Fruit fly (Drosophila melanogaster) whole organism, embryonic: ENCODE measurements around the gene CG32625.

Experiments
- Abd-B ChIP-seq: fragments of 200-800 bp; sonication (Bioruptor generic); optimal IDR thresholded peaks from 2 replicates; lab custom pipeline; 2018; ENCODE audit warnings: missing biosample characterization, mild to moderate bottlenecking, missing genetic modification characterization, moderate library complexity
- Atf-2 ChIP-seq: fragments of 200-800 bp; sonication (Bioruptor generic); optimal IDR thresholded peaks from 2 replicates; lab custom pipeline; 2016; ENCODE audit warnings: missing biosample characterization, missing genetic modification characterization
- CG12219 ChIP-seq: fragments of 200-800 bp; sonication (Bioruptor generic); optimal IDR thresholded peaks from 3 replicates; lab custom pipeline; 2018; ENCODE audit warnings: missing biosample characterization, mild to moderate bottlenecking, missing genetic modification characterization
- CG15601 ChIP-seq: fragments of 200-800 bp; sonication (Bioruptor generic); optimal IDR thresholded peaks from 3 replicates; lab custom pipeline; 2019; ENCODE audit warnings: missing biosample characterization, mild to moderate bottlenecking, missing genetic modification characterization, moderate library complexity
- CG16815 ChIP-seq: fragments of 200-800 bp; sonication (Bioruptor generic); optimal IDR thresholded peaks from 3 replicates; lab custom pipeline; 2017; ENCODE audit warnings: missing biosample characterization, mild to moderate bottlenecking, missing genetic modification characterization
- CG16863 ChIP-seq: fragments of 200-800 bp; sonication (Bioruptor generic); optimal IDR thresholded peaks from 3 replicates; lab custom pipeline; 2016; ENCODE audit warnings: missing biosample characterization, missing genetic modification characterization
- CG17385 ChIP-seq: fragments of 200-800 bp; sonication (Bioruptor generic); optimal IDR thresholded peaks from 3 replicates; lab custom pipeline; 2018; ENCODE audit warnings: missing biosample characterization, mild to moderate bottlenecking, missing genetic modification characterization
- CG17912 ChIP-seq: fragments of 200-800 bp; sonication (Bioruptor generic); optimal IDR thresholded peaks from 2 replicates; lab custom pipeline; 2018; ENCODE audit warnings: missing biosample characterization, mild to moderate bottlenecking, missing genetic modification characterization
- CG18476 ChIP-seq: fragments of 200-800 bp; sonication (Bioruptor generic); optimal IDR thresholded peaks from 2 replicates; lab custom pipeline; 2016; ENCODE audit warnings: missing biosample characterization, mild to moderate bottlenecking, missing genetic modification characterization
- CG18764 ChIP-seq: fragments of 200-800 bp; sonication (Bioruptor generic); optimal IDR thresholded peaks from 3 replicates; lab custom pipeline; 2016; ENCODE audit warnings: missing biosample characterization, missing genetic modification characterization
- CG3065 ChIP-seq: fragments of 200-800 bp; sonication (Bioruptor generic); optimal IDR thresholded peaks from 2 replicates; lab custom pipeline; 2016; ENCODE audit warnings: missing biosample characterization, missing genetic modification characterization
- CG32772 ChIP-seq: fragments of 200-800 bp; sonication (Bioruptor generic); IDR thresholded peaks from 2 replicates; pipeline ENCODE4 v1.3.6; 2022; ENCODE audit warnings: missing biosample characterization, missing genetic modification characterization
- CG4328 ChIP-seq: fragments of 200-800 bp; sonication (Bioruptor generic); optimal IDR thresholded peaks from 3 replicates; lab custom pipeline; 2017; ENCODE audit warnings: missing biosample characterization, missing genetic modification reagents, missing genetic modification characterization
- CG4617 ChIP-seq: fragments of 200-800 bp; sonication (Bioruptor generic); optimal IDR thresholded peaks from 3 replicates; lab custom pipeline; 2016; ENCODE audit warnings: missing biosample characterization, missing genetic modification characterization, borderline replicate concordance
- CG4820 ChIP-seq: fragments of 200-800 bp; sonication (Bioruptor generic); optimal IDR thresholded peaks from 3 replicates; lab custom pipeline; 2016; ENCODE audit warnings: missing biosample characterization, missing genetic modification characterization
- CG6654 ChIP-seq: fragments of 200-800 bp; sonication (Bioruptor generic); optimal IDR thresholded peaks from 2 replicates; lab custom pipeline; 2017; ENCODE audit warnings: missing biosample characterization, mild to moderate bottlenecking, missing genetic modification characterization
- CG7372 ChIP-seq: fragments of 200-800 bp; sonication (Bioruptor generic); IDR thresholded peaks from 2 replicates; pipeline ENCODE4 v1.3.6; 2022; ENCODE audit warnings: missing biosample characterization, missing genetic modification characterization
- CG7786 ChIP-seq: fragments of 200-800 bp; sonication (Bioruptor generic); optimal IDR thresholded peaks from 2 replicates; lab custom pipeline; 2016; ENCODE audit warnings: missing biosample characterization, missing genetic modification characterization
- CG7839 ChIP-seq: fragments of 200-800 bp; sonication (Bioruptor generic); optimal IDR thresholded peaks from 3 replicates; lab custom pipeline; 2018; ENCODE audit warnings: missing biosample characterization, mild to moderate bottlenecking, missing genetic modification characterization, moderate library complexity
- CG8281 ChIP-seq: fragments of 200-800 bp; sonication (Bioruptor generic); optimal IDR thresholded peaks from 2 replicates; lab custom pipeline; 2018; ENCODE audit warnings: missing biosample characterization, mild to moderate bottlenecking, missing genetic modification characterization, moderate library complexity
- Dip2 ChIP-seq: fragments of 200-800 bp; sonication (Bioruptor generic); IDR thresholded peaks from 2 replicates; pipeline ENCODE4 v1.3.6; 2022; ENCODE audit warnings: missing biosample characterization, missing genetic modification characterization
- HLHmδ ChIP-seq: fragments of 200-800 bp; sonication (Bioruptor generic); optimal IDR thresholded peaks from 2 replicates; lab custom pipeline; 2018; ENCODE audit warnings: missing biosample characterization, mild to moderate bottlenecking, missing genetic modification characterization, moderate library complexity
- Hmx ChIP-seq: fragments of 200-800 bp; sonication (Bioruptor generic); optimal IDR thresholded peaks from 2 replicates; lab custom pipeline; 2016; ENCODE audit warnings: missing biosample characterization, missing genetic modification characterization
- Jarid2 ChIP-seq: fragments of 200-800 bp; sonication (Bioruptor generic); optimal IDR thresholded peaks from 3 replicates; lab custom pipeline; 2017; ENCODE audit warnings: mild to moderate bottlenecking, missing biosample characterization, missing genetic modification reagents, missing genetic modification characterization
- Myb ChIP-seq: fragments of 200-800 bp; sonication (Bioruptor generic); optimal IDR thresholded peaks from 2 replicates; lab custom pipeline; 2016; ENCODE audit warnings: missing biosample characterization, missing genetic modification characterization
- Stat92E ChIP-seq, 3 experiments: fragments of >200 bp in 2 of 3; fragments of 200-800 bp in 1 of 3; sonication (Bioruptor generic) in 1 of 3; optimal IDR thresholded peaks; 2 replicates each; lab custom pipeline; 2017 to 2019; ENCODE audit warnings: missing biosample characterization in 3 of 3, missing genetic modification characterization in 3 of 3, mild to moderate bottlenecking in 1 of 3, moderate library complexity in 1 of 3
- Trl ChIP-seq, 3 experiments: fragments of >200 bp in 2 of 3; fragments of 200-800 bp in 1 of 3; sonication (Bioruptor generic) in 1 of 3; optimal IDR thresholded peaks; 2 replicates in 1 of 3; 3 replicates in 2 of 3; lab custom pipeline; 2016 to 2017; ENCODE audit warnings: missing biosample characterization in 1 of 3, missing genetic modification characterization in 1 of 3
- Xrp1 ChIP-seq: fragments of 200-800 bp; sonication (Bioruptor generic); IDR thresholded peaks from 2 replicates; pipeline ENCODE4 v1.3.6; 2022; ENCODE audit warnings: missing biosample characterization, missing genetic modification characterization
- az2 ChIP-seq: fragments of 200-800 bp; sonication (Bioruptor generic); optimal IDR thresholded peaks from 3 replicates; lab custom pipeline; 2016; ENCODE audit warnings: missing biosample characterization, missing genetic modification characterization
- bowl ChIP-seq: fragments of 200-800 bp; sonication (Bioruptor generic); IDR thresholded peaks from 2 replicates; pipeline ENCODE4 v1.3.6; 2022; ENCODE audit warnings: missing biosample characterization, missing genetic modification characterization
- br ChIP-seq: fragments of >200 bp; optimal IDR thresholded peaks from 2 replicates; lab custom pipeline; 2017
- chif ChIP-seq, 2 experiments: fragments of 200-800 bp; sonication (Bioruptor generic); optimal IDR thresholded peaks; 3 replicates each; lab custom pipeline; 2016; ENCODE audit warnings: missing biosample characterization in 2 of 2, missing genetic modification characterization in 2 of 2
- ci ChIP-seq: fragments of 200-800 bp; sonication (Bioruptor generic); IDR thresholded peaks from 3 replicates; pipeline ENCODE4 v1.3.6; 2022; ENCODE audit warnings: missing biosample characterization, missing genetic modification characterization
- dmrt99B ChIP-seq: fragments of 200-800 bp; sonication (Bioruptor generic); optimal IDR thresholded peaks from 2 replicates; lab custom pipeline; 2018; ENCODE audit warnings: missing biosample characterization, mild to moderate bottlenecking, missing genetic modification characterization, moderate library complexity
- dysf ChIP-seq: fragments of 200-800 bp; sonication (Bioruptor generic); IDR thresholded peaks from 3 replicates; pipeline ENCODE4 v1.3.6; 2022; ENCODE audit warnings: missing biosample characterization, missing genetic modification characterization
- esg ChIP-seq: fragments of 200-800 bp; sonication (Bioruptor generic); conservative IDR thresholded peaks from 2 replicates; pipeline ENCODE4 v1.3.6; 2022; ENCODE audit warnings: missing biosample characterization, missing genetic modification characterization
- ewg ChIP-seq: fragments of 200-800 bp; sonication (Bioruptor generic); optimal IDR thresholded peaks from 3 replicates; lab custom pipeline; 2017; ENCODE audit warnings: mild to moderate bottlenecking, missing biosample characterization, missing genetic modification reagents, missing genetic modification characterization
- fd3F ChIP-seq: fragments of 200-800 bp; sonication (Bioruptor generic); optimal IDR thresholded peaks from 2 replicates; lab custom pipeline; 2018; ENCODE audit warnings: missing biosample characterization, mild to moderate bottlenecking, missing genetic modification characterization, moderate library complexity
- her ChIP-seq: fragments of 200-800 bp; sonication (Bioruptor generic); optimal IDR thresholded peaks from 2 replicates; lab custom pipeline; 2016; ENCODE audit warnings: missing biosample characterization, missing genetic modification characterization
- jigr1 ChIP-seq: fragments of 200-800 bp; sonication (Bioruptor generic); IDR thresholded peaks from 3 replicates; pipeline ENCODE4 v1.3.6; 2022; ENCODE audit warnings: missing biosample characterization, missing genetic modification characterization
- onecut ChIP-seq: fragments of 200-800 bp; sonication (Bioruptor generic); IDR thresholded peaks from 2 replicates; pipeline ENCODE4 v1.3.6; 2022; ENCODE audit warnings: missing biosample characterization, missing genetic modification characterization
- peb ChIP-seq: fragments of 200-800 bp; sonication (Bioruptor generic); IDR thresholded peaks from 2 replicates; pipeline ENCODE4 v1.3.6; 2022; ENCODE audit warnings: missing biosample characterization, missing genetic modification characterization
- phol ChIP-seq: fragments of 200-800 bp; sonication (Bioruptor generic); optimal IDR thresholded peaks from 3 replicates; lab custom pipeline; 2018; ENCODE audit warnings: missing biosample characterization, mild to moderate bottlenecking, missing genetic modification characterization, moderate library complexity
- row ChIP-seq: fragments of 200-800 bp; sonication (Bioruptor generic); IDR thresholded peaks from 3 replicates; pipeline ENCODE4 v1.3.6; 2022; ENCODE audit warnings: missing biosample characterization, missing genetic modification characterization
- sc ChIP-seq, 3 experiments: fragments of >200 bp in 2 of 3; fragments of 200-800 bp in 1 of 3; sonication (Bioruptor generic) in 1 of 3; optimal IDR thresholded peaks; 2 replicates in 2 of 3; 3 replicates in 1 of 3; lab custom pipeline; 2017; ENCODE audit warnings: mild to moderate bottlenecking in 1 of 3, missing biosample characterization in 1 of 3, missing genetic modification characterization in 1 of 3, missing genetic modification reagents in 1 of 3
- so ChIP-seq: fragments of 200-800 bp; sonication (Bioruptor generic); IDR thresholded peaks from 3 replicates; pipeline ENCODE4 v1.3.6; 2022; ENCODE audit warnings: missing biosample characterization, missing genetic modification characterization
- ssp ChIP-seq: fragments of 200-800 bp; sonication (Bioruptor generic); IDR thresholded peaks from 2 replicates; pipeline ENCODE4 v1.3.6; 2022; ENCODE audit warnings: missing biosample characterization, missing genetic modification characterization
- tgo ChIP-seq: fragments of 200-800 bp; sonication (Bioruptor generic); IDR thresholded peaks from 3 replicates; pipeline ENCODE4 v1.3.6; 2022; ENCODE audit warnings: missing biosample characterization, missing genetic modification characterization
- tna ChIP-seq: fragments of 200-800 bp; sonication (Bioruptor generic); IDR thresholded peaks from 2 replicates; pipeline ENCODE4 v1.3.6; 2022; ENCODE audit warnings: missing biosample characterization, missing genetic modification characterization; ENCODE audit not compliant: partially characterized antibody
- zen ChIP-seq: fragments of 200-800 bp; sonication (Bioruptor generic); optimal IDR thresholded peaks from 3 replicates; lab custom pipeline; 2018; ENCODE audit warnings: missing biosample characterization, mild to moderate bottlenecking, missing genetic modification characterization, moderate library complexity
- zfh2 ChIP-seq: fragments of 200-800 bp; sonication (Bioruptor generic); optimal IDR thresholded peaks from 2 replicates; lab custom pipeline; 2016; ENCODE audit warnings: missing biosample characterization, missing genetic modification characterization

The CG32625 gene

dm6 chrX:13721934-13722333 lies 34.7 kb downstream of the CG32625 start, which contains the start of the genes Mrgn1 and mus101 (continued):
- TF ChIP-seq Stat92E (GFP tag; optimal IDR thresholded peaks at IDR 0.05; lab: Kevin White, UChicago) = no peak
- TF ChIP-seq CG3065 (GFP tag; lab: Kevin White, UChicago) = no peak
- no peak for TF ChIP-seq Atf-2 (GFP tag; lab: Kevin White, UChicago)
- no peak for TF ChIP-seq dmrt99B (tag; lab: Kevin White, UChicago)
- TF ChIP-seq Myb (GFP tag; lab: Kevin White, UChicago) = peak; percentile 23
- no peak for TF ChIP-seq peb (GFP tag; lab: Robert Waterston, UW)
- TF ChIP-seq esg = no peak
- no peak for TF ChIP-seq Hmx (GFP tag; lab: Kevin White, UChicago)
- no peak for TF ChIP-seq bowl (GFP tag; lab: Robert Waterston, UW)
- no peak for TF ChIP-seq her
- no peak for TF ChIP-seq CG7786
- no peak for TF ChIP-seq tna (GFP tag; lab: Robert Waterston, UW)
- no peak for TF ChIP-seq zfh2 (GFP tag; lab: Kevin White, UChicago)
- TF ChIP-seq br = no peak
- TF ChIP-seq so (GFP tag; lab: Robert Waterston, UW) = no peak
- no peak for TF ChIP-seq jigr1 (GFP tag; lab: Robert Waterston, UW)
- TF ChIP-seq CG18476 = no peak
- TF ChIP-seq CG4820 = no peak
- no peak for TF ChIP-seq ci (GFP tag; lab: Robert Waterston, UW)
- peak; percentile 10 for TF ChIP-seq zen (tag; lab: Kevin White, UChicago)
- TF ChIP-seq CG17912 (GFP tag; lab: Kevin White, UChicago) = no peak
- TF ChIP-seq row (GFP tag; lab: Robert Waterston, UW) = peak; percentile 40; the same call in 1 of the 3 replicates
- peak; percentile 62 for TF ChIP-seq CG4617 (GFP tag; lab: Kevin White, UChicago)
- no peak for TF ChIP-seq CG18764
- TF ChIP-seq CG8281 (tag; lab: Kevin White, UChicago) = no peak
- no peak for TF ChIP-seq ewg
- TF ChIP-seq dysf (GFP tag; lab: Robert Waterston, UW) = no peak
- TF ChIP-seq CG6654 (GFP tag; lab: Kevin White, UChicago) = no peak
- TF ChIP-seq chif (GFP tag; optimal IDR thresholded peaks at IDR 0.05; lab: Kevin White, UChicago) = no peak
- TF ChIP-seq phol (tag; lab: Kevin White, UChicago) = peak; percentile 38
- no peak for TF ChIP-seq onecut (GFP tag; lab: Robert Waterston, UW)
- TF ChIP-seq CG7839 (tag; lab: Kevin White, UChicago) = no peak
- no peak for TF ChIP-seq Xrp1 (GFP tag; lab: Robert Waterston, UW)
- no peak for TF ChIP-seq fd3F (GFP tag; lab: Kevin White, UChicago)
- TF ChIP-seq CG16863 (GFP tag; lab: Kevin White, UChicago) = no peak
- TF ChIP-seq HLHmδ (GFP tag; lab: Kevin White, UChicago) = no peak
- TF ChIP-seq CG12219 (GFP tag; lab: Kevin White, UChicago) = no peak
- no peak for TF ChIP-seq CG15601 (tag; lab: Kevin White, UChicago)
- no peak for TF ChIP-seq Trl (optimal IDR thresholded peaks at IDR 0.05; lab: Kevin White, UChicago)
- TF ChIP-seq Trl (GFP tag; optimal IDR thresholded peaks at IDR 0.05; lab: Kevin White, UChicago) = no peak
- TF ChIP-seq Dip2 (GFP tag; lab: Robert Waterston, UW) = no peak
- no peak for TF ChIP-seq ssp (GFP tag; lab: Robert Waterston, UW)
- TF ChIP-seq CG32772 = no peak
- no peak for TF ChIP-seq CG4328 (GFP tag; lab: Kevin White, UChicago)
- no peak for TF ChIP-seq tgo (GFP tag; lab: Robert Waterston, UW)
- TF ChIP-seq CG7372 (GFP tag; lab: Robert Waterston, UW) = no peak
- no peak for TF ChIP-seq az2 (GFP tag; lab: Kevin White, UChicago)
- no peak for TF ChIP-seq CG16815 (GFP tag; lab: Kevin White, UChicago)
- TF ChIP-seq CG17385 (GFP tag; lab: Kevin White, UChicago) = no peak
- TF ChIP-seq Abd-B (GFP tag; lab: Kevin White, UChicago) = no peak
- TF ChIP-seq Jarid2 (GFP tag; lab: Kevin White, UChicago) = no peak
- TF ChIP-seq sc (optimal IDR thresholded peaks at IDR 0.05; lab: Kevin White, UChicago) = no peak
- TF ChIP-seq sc (GFP tag; optimal IDR thresholded peaks at IDR 0.05; lab: Kevin White, UChicago) = no peak
